Worm (Caenorhabditis elegans): ENCODE data around the gene swip-10.

DNA sequence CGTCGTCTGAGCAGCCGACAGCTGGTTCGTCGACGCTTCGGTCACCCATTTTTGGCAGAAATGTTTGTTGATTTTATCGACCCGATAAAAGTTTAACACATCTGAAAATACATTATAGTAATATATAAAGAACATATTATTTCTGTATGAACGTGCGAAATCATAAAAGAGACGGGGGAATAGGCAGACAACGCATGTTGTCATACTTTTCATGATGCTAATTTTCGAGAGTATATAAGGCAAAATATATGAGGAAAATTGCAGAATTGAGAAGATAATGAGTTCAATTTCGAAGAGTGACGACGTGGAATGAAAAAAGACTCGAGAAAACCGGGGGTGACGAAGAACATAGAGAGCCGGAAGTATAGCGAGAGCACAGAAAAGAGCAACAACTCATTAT, 12.1 kb upstream of the swip-10 start, which contains the start of gene F53B1.8:
- TF ChIP-seq ceh-36 (tag; optimal IDR thresholded peaks at IDR 0.05) (no peak), sea-1 (GFP tag; conservative IDR thresholded peaks at IDR 0.05) (no peak), ceh-13 (GFP tag; optimal IDR thresholded peaks at IDR 0.05) (no peak), ama-1 (optimal IDR thresholded peaks at IDR 0.05) (no peak)
